Fruit fly (Drosophila melanogaster): ENCODE results near the gene CG1288.

The CG1288 gene

DNA sequence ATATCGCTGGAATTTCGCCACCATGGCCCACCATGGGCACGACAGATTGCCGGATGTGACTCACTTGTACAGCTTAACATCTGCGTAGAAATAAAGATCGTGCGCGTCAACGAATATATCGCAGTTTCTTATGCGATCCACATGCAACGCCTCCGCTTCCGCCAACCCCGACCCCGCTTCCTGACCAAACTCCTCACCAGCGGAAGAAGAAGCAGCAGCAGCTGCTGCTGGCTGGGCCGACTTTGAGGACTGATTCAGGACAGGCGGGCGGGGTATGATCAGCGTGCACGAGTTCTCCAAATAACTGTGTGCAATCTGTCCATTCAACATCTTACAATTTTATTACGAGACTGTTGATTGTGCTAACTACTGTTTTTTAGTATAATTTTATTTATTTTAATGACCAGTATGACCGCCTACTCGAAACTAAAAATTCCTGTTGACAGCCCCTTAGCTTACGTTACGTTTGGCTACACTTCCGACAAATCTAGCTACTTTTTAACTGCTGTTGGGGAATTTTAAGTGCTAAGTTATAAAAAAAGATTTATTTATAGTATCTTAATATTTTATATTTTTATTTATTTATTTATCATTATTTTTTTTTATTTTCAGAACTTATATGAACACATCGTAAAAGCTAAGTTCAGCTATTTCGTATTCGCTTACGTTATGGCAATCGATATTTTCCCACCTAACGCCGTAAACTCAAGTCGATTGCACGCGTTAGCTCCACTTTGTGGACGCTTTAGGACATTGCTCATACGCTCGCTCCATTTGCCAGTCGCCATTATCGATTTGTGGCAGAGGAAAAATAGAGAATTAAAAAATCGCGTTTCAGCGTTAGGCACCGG is 21.8 kb downstream of the CG1288 start, which contains the start of the genes CG10055 and lap (continued):
- TF ChIP-seq CG17385 (GFP tag; optimal IDR thresholded peaks at IDR 0.05) (peak; percentile 94), CG9215 (GFP tag; IDR thresholded peaks at IDR 0.05) (no peak), chinmo (GFP tag; IDR thresholded peaks at IDR 0.05; ENCODE audit: partially characterized antibody) (0 out of 4 replicates have a peak, but pooled peaks have one; percentile 25), crp (GFP tag; optimal IDR thresholded peaks at IDR 0.05) (peak in 1 of 2 experiments; percentile 4), hth (optimal IDR thresholded peaks at IDR 0.05) (no peak), CG10431 (GFP tag; optimal IDR thresholded peaks at IDR 0.05) (no peak), Bgb (GFP tag; IDR thresholded peaks at IDR 0.05; ENCODE audit: partially characterized antibody) (peak; percentile 57; the same call in 1 of the 2 replicates), CG12391 (tag; optimal IDR thresholded peaks at IDR 0.05) (peak; percentile 50), MESR4 (GFP tag; optimal IDR thresholded peaks at IDR 0.05) (peak; percentile 92), CG12659 (GFP tag; optimal IDR thresholded peaks at IDR 0.05) (peak; percentile 71), gfzf (GFP tag; optimal IDR thresholded peaks at IDR 0.05) (peak; percentile 93), Scr (GFP tag; IDR thresholded peaks at IDR 0.05; ENCODE audit: partially characterized antibody) (peak; percentile 60; the same call in 1 of the 2 replicates), hbn (GFP tag; IDR thresholded peaks at IDR 0.05; ENCODE audit: partially characterized antibody) (0 out of 2 replicates have a peak, but pooled peaks have one; percentile 20), CG9817 (tag; optimal IDR thresholded peaks at IDR 0.05) (no peak), NK7.1 (GFP tag; optimal IDR thresholded peaks at IDR 0.05) (no peak), unc-4 (GFP tag; IDR thresholded peaks at IDR 0.05; ENCODE audit: partially characterized antibody) (peak; percentile 42; the same call in 1 of the 2 replicates), row (GFP tag; IDR thresholded peaks at IDR 0.05) (peak; percentile 50), tna (GFP tag; IDR thresholded peaks at IDR 0.05; ENCODE audit: partially characterized antibody) (peak; percentile 37; the same call in 1 of the 2 replicates), CG6791 (GFP tag; IDR thresholded peaks at IDR 0.05; ENCODE audit: partially characterized antibody) (peak; percentile 56; the same call in 2 of the 3 replicates), BEAF-32 (GFP tag; optimal IDR thresholded peaks at IDR 0.05) (peak; percentile 72), CG9797 (GFP tag; optimal IDR thresholded peaks at IDR 0.05) (peak; percentile 55), CG18476 (GFP tag; optimal IDR thresholded peaks at IDR 0.05) (no peak), amos (GFP tag; IDR thresholded peaks at IDR 0.05; ENCODE audit: partially characterized antibody) (peak; percentile 61), Opbp (GFP tag; IDR thresholded peaks at IDR 0.05; ENCODE audit: partially characterized antibody) (peak; percentile 50; the same call in 1 of the 3 replicates), CG14860 (GFP tag; IDR thresholded peaks at IDR 0.05; ENCODE audit: partially characterized antibody) (peak; percentile 38; the same call in 1 of the 3 replicates), CG2116 (GFP tag; optimal IDR thresholded peaks at IDR 0.05) (peak; percentile 35), phol (tag; optimal IDR thresholded peaks at IDR 0.05) (peak; percentile 97), Dp (GFP tag; optimal IDR thresholded peaks at IDR 0.05) (peak; percentile 0), onecut (GFP tag; IDR thresholded peaks at IDR 0.05) (peak; percentile 99), CG9437 (GFP tag; optimal IDR thresholded peaks at IDR 0.05) (peak; percentile 100), CG6813 (GFP tag; optimal IDR thresholded peaks at IDR 0.05) (no peak), nmo (GFP tag; optimal IDR thresholded peaks at IDR 0.05) (peak; percentile 57), Med (GFP tag) (peak; percentile 74), inv (GFP tag; IDR thresholded peaks at IDR 0.05; ENCODE audit: partially characterized antibody) (peak; percentile 37; the same call in 1 of the 2 replicates), her (GFP tag; optimal IDR thresholded peaks at IDR 0.05) (peak; percentile 99), crol (GFP tag; IDR thresholded peaks at IDR 0.05) (peak; percentile 93), CG10267 (tag; optimal IDR thresholded peaks at IDR 0.05) (peak; percentile 28), Hmx (GFP tag; optimal IDR thresholded peaks at IDR 0.05) (no peak), bbx (GFP tag; IDR thresholded peaks at IDR 0.05; ENCODE audit: partially characterized antibody) (peak; percentile 47; the same call in 1 of the 2 replicates), CG33557 (GFP tag; optimal IDR thresholded peaks at IDR 0.05) (no peak), luna (GFP tag; optimal IDR thresholded peaks at IDR 0.05) (no peak), Dref (GFP tag; IDR thresholded peaks at IDR 0.05) (peak; percentile 83), CG3995 (GFP tag; optimal IDR thresholded peaks at IDR 0.05) (no peak)

All from whole organism, embryonic.